Worm (Caenorhabditis elegans): ENCODE results near the gene sre-49.
A peak's percentile ranks its signal among the peaks of the same experiment; 100 is the strongest.

The sre-49 gene

DNA sequence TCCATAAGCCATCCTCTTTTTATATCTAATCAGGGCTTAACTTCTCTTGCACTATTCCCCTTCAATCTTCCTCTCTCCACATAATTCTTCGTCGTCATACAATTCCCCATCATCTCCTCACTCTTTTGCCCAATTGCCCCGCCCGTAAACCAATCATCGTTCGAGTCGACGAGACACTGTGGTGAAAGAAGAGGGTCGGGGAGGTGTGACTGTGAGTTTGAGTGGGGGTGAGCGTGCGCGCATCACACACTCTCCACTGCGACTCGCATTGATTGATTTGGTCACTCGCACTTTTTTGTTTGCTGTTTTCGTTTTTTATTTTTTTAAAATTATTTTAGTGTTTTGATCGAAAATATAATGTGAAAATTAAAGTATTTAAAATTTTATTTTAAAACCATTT, 20.5 kb downstream of the sre-49 start:
- TF ChIP-seq unc-55 (GFP tag; optimal IDR thresholded peaks at IDR 0.05) (peak; percentile 28), pros-1 (tag; optimal IDR thresholded peaks at IDR 0.05) (peak; percentile 12), ceh-48 (tag; optimal IDR thresholded peaks at IDR 0.05) (peak; percentile 11), ceh-34 (tag; optimal IDR thresholded peaks at IDR 0.05) (peak; percentile 30), tbx-7 (tag; optimal IDR thresholded peaks at IDR 0.05) (no peak), ref-2 (tag; optimal IDR thresholded peaks at IDR 0.05) (peak; percentile 53), unc-42 (tag; optimal IDR thresholded peaks at IDR 0.05) (peak; percentile 86), eyg-1 (tag; optimal IDR thresholded peaks at IDR 0.05) (peak; percentile 1), rnt-1 (tag; optimal IDR thresholded peaks at IDR 0.05) (peak; percentile 7), madf-2 (tag; optimal IDR thresholded peaks at IDR 0.05) (peak; percentile 21), ceh-18 (tag; optimal IDR thresholded peaks at IDR 0.05) (peak; percentile 2), tbx-2 (tag; optimal IDR thresholded peaks at IDR 0.05) (peak; percentile 58), ceh-6 (GFP tag; optimal IDR thresholded peaks at IDR 0.05) (no peak), hlh-30 (tag; optimal IDR thresholded peaks at IDR 0.05; ENCODE audit: insufficient read depth) (peak; percentile 85), elt-2 (tag; optimal IDR thresholded peaks at IDR 0.05) (peak; percentile 12), che-1 (tag; optimal IDR thresholded peaks at IDR 0.05) (no peak), ceh-31 (tag; optimal IDR thresholded peaks at IDR 0.05) (peak; percentile 55), sox-4 (tag; optimal IDR thresholded peaks at IDR 0.05) (no peak), nfya-1 (tag; optimal IDR thresholded peaks at IDR 0.05) (peak; percentile 100)

- TF ChIP-seq fax-1 (tag; optimal IDR thresholded peaks at IDR 0.05) (no peak), sox-4 (tag; optimal IDR thresholded peaks at IDR 0.05) (no peak)
Measured at ce11 chrII:12339644-12340043, 21.0 kb downstream of the sre-49 start, which contains the start of gene sop-2. Gene sop-2, plus strand, starts transcription at chrII:12339944.

- no peak for TF ChIP-seq fax-1 (tag; optimal IDR thresholded peaks at IDR 0.05)
Measured at ce11 chrII:12341566-12342223, 23.1 kb downstream of the sre-49 start.

DNA sequence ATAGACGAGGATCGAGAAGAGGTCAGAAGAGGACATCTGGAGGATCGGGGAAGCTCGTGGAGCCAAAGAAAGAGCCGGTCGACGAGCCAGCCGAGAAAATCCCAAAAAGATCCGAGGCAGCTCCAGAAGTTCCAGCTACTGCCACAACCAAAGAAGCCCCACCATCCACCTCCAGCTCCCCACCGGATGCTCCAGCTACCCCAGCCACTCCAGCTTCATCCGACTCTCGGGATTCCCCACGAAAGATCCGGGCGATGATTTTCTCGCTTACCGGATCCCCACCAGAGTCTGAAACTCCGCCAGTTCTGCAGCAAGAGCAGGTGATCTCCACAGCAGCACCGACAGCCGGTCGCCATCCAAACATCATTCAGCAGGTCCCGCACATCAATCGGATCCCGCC, 24.3 kb downstream of the sre-49 start:
- TF ChIP-seq ceh-30 (tag; optimal IDR thresholded peaks at IDR 0.05) = no peak
- no peak for TF ChIP-seq ceh-9 (tag; optimal IDR thresholded peaks at IDR 0.05)
- no peak for TF ChIP-seq hlh-6 (tag; optimal IDR thresholded peaks at IDR 0.05)
- no peak for TF ChIP-seq ttx-3 (tag; optimal IDR thresholded peaks at IDR 0.05)
- TF ChIP-seq npax-4 (tag; optimal IDR thresholded peaks at IDR 0.05) = no peak
- no peak for TF ChIP-seq odd-2 (tag; optimal IDR thresholded peaks at IDR 0.05)
- TF ChIP-seq ceh-31 (tag; optimal IDR thresholded peaks at IDR 0.05) = no peak
- TF ChIP-seq hlh-30 (tag; optimal IDR thresholded peaks at IDR 0.05; ENCODE audit: insufficient read depth) = no peak
- TF ChIP-seq fkh-10 (GFP tag; optimal IDR thresholded peaks at IDR 0.05) = no peak

ce11 chrII:12343710-12344109, 25.1 kb downstream of the sre-49 start:
- no peak for TF ChIP-seq nhr-11 (tag; optimal IDR thresholded peaks at IDR 0.05)
- peak; percentile 65 for TF ChIP-seq dve-1 (tag; optimal IDR thresholded peaks at IDR 0.05)

ce11 chrII:12344787-12345186, 26.1 kb downstream of the sre-49 start, which contains the start of gene C44C11.6:
Gene C44C11.6, plus strand, starts transcription at chrII:12344809.
- TF ChIP-seq gmeb-2 (tag; optimal IDR thresholded peaks at IDR 0.05) (no peak), ceh-2 (tag; optimal IDR thresholded peaks at IDR 0.05) (no peak), lin-11 (tag; optimal IDR thresholded peaks at IDR 0.05) (no peak), pha-4 (tag; optimal IDR thresholded peaks at IDR 0.05) (no peak), ztf-16 (tag; optimal IDR thresholded peaks at IDR 0.05) (no peak), sdc-2 (tag; optimal IDR thresholded peaks at IDR 0.05) (no peak), pag-3 (tag; optimal IDR thresholded peaks at IDR 0.05; ENCODE audit: borderline replicate concordance) (no peak), ceh-14 (tag; optimal IDR thresholded peaks at IDR 0.05) (no peak), elt-2 (tag; optimal IDR thresholded peaks at IDR 0.05) (no peak), tbx-7 (tag; optimal IDR thresholded peaks at IDR 0.05) (no peak), unc-86 (tag; optimal IDR thresholded peaks at IDR 0.05) (no peak), hlh-30 (tag; optimal IDR thresholded peaks at IDR 0.05; ENCODE audit: insufficient read depth) (no peak), ahr-1 (tag; optimal IDR thresholded peaks at IDR 0.05) (no peak), pax-1 (tag; optimal IDR thresholded peaks at IDR 0.05) (no peak), fkh-6 (tag; optimal IDR thresholded peaks at IDR 0.05) (no peak)
